Fruit fly (Drosophila melanogaster): Measurements from ENCODE around the gene CG32277.
A peak's percentile ranks its signal among the peaks of the same experiment; 100 is the strongest.

Gene CG32277

DNA sequence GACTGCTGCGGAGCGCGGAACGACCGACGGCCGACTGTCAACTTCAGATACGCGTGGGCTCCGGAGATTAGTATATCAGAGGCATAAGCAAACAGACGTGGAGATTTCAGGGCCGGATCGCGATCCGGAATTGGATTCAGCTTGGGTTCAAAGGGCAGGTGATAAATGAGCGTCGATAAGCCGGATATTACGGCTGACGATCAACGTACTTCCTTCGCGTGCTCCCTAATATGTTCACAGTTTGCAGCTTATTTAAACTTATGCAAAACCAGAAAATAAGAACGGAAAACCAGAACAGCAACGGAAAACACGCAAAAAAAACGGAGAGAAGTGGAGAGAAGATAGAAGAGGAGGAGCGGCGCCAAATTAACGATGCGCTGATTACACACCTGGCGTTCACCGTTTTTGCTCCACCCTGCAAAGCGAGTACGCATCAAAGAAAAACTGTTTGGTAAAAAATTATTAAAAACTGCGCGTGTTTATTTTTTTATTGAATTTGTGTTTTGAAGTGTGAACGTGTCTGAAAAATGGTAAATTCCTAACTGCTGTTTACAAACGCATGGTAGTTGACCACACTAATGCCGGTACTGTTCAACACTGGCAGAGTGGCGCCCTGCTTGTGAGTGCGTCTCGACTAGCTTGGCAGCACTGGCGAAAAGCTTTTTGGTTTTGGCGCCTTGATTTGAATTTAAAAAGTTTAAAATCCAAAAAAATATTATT is 33.9 kb upstream of the CG32277 start, which contains the start of gene CG17746 (continued):
- no peak for TF ChIP-seq Abd-B (GFP tag; optimal IDR thresholded peaks at IDR 0.05)
- TF ChIP-seq unc-4 (GFP tag; IDR thresholded peaks at IDR 0.05; ENCODE audit: partially characterized antibody) = peak; percentile 41; the same call in 1 of the 2 replicates
- no peak for TF ChIP-seq row (GFP tag; IDR thresholded peaks at IDR 0.05)
- TF ChIP-seq CG17612 (GFP tag; IDR thresholded peaks at IDR 0.05) = no peak
- no peak for TF ChIP-seq CG15073 (GFP tag; optimal IDR thresholded peaks at IDR 0.05)
- TF ChIP-seq Mrtf (GFP tag; IDR thresholded peaks at IDR 0.05) = no peak
- TF ChIP-seq gfzf (GFP tag; optimal IDR thresholded peaks at IDR 0.05) = peak; percentile 99
- peak; percentile 18 for TF ChIP-seq pum (GFP tag; optimal IDR thresholded peaks at IDR 0.05)
- TF ChIP-seq sens-2 (GFP tag; IDR thresholded peaks at IDR 0.05) = no peak
- no peak for TF ChIP-seq CG7357 (GFP tag; IDR thresholded peaks at IDR 0.05)
- peak; percentile 31; the same call in 1 of the 2 replicates for TF ChIP-seq Xrp1 (GFP tag; IDR thresholded peaks at IDR 0.05)

dm6 chr3L:3236319-3236718 is 31.1 kb upstream of the CG32277 start:
- TF ChIP-seq Mrtf (GFP tag; IDR thresholded peaks at IDR 0.05) (no peak), CG12155 (GFP tag; optimal IDR thresholded peaks at IDR 0.05) (no peak), sob (GFP tag; IDR thresholded peaks at IDR 0.05) (peak; percentile 25; the same call in 1 of the 2 replicates), CG10543 (GFP tag; optimal IDR thresholded peaks at IDR 0.05) (peak; percentile 8), grau (tag; optimal IDR thresholded peaks at IDR 0.05) (peak; percentile 4), Med (GFP tag) (peak; percentile 20), Gsc (GFP tag; IDR thresholded peaks at IDR 0.05) (no peak), sug (tag; optimal IDR thresholded peaks at IDR 0.05) (peak; percentile 91), CG34376 (GFP tag; optimal IDR thresholded peaks at IDR 0.05) (peak; percentile 6), CG10959 (GFP tag; IDR thresholded peaks at IDR 0.05) (no peak), BtbVII (GFP tag; optimal IDR thresholded peaks at IDR 0.05) (no peak), CG13296 (GFP tag; optimal IDR thresholded peaks at IDR 0.05) (peak; percentile 16), B-H2 (GFP tag; optimal IDR thresholded peaks at IDR 0.05) (peak; percentile 31), CG2199 (GFP tag; IDR thresholded peaks at IDR 0.05) (peak; percentile 64; the same call in 1 of the 3 replicates), Meics (GFP tag; optimal IDR thresholded peaks at IDR 0.05) (no peak), gem (tag; optimal IDR thresholded peaks at IDR 0.05) (no peak)

DNA sequence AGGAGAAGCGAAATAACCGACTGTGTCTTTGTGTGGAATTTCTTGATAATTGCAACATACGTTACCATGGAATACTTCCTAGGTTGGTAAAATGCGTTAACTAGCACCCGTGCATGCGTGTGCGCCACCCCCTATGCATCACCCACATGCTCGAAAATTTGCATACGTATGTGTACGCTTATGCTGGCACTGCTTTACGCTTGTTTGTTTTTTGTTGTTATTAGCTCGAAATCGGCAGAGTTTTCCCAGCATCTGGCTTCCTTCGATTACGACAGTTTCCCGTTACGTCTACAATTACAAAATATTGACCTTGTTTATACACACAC is 21.2 kb upstream of the CG32277 start:
- TF ChIP-seq Dp (GFP tag; optimal IDR thresholded peaks at IDR 0.05) = no peak
- peak; percentile 82 for TF ChIP-seq crol (GFP tag; IDR thresholded peaks at IDR 0.05)
- TF ChIP-seq CG4282 (GFP tag; optimal IDR thresholded peaks at IDR 0.05) = no peak
- no peak for TF ChIP-seq pb (GFP tag; optimal IDR thresholded peaks at IDR 0.05)
- TF ChIP-seq HmgD (GFP tag; optimal IDR thresholded peaks at IDR 0.05) = no peak
- TF ChIP-seq dmrt11E (tag; optimal IDR thresholded peaks at IDR 0.05) = no peak
- TF ChIP-seq CG12659 (GFP tag; optimal IDR thresholded peaks at IDR 0.05) = no peak
- TF ChIP-seq sug (tag; optimal IDR thresholded peaks at IDR 0.05) = peak; percentile 48
- no peak for TF ChIP-seq wek (GFP tag; optimal IDR thresholded peaks at IDR 0.05)
- peak; percentile 22 for TF ChIP-seq CG15479 (GFP tag; optimal IDR thresholded peaks at IDR 0.05)
- no peak for TF ChIP-seq CG42726 (GFP tag; IDR thresholded peaks at IDR 0.05; ENCODE audit: partially characterized antibody)
- TF ChIP-seq Ets65A (GFP tag) = no peak
- TF ChIP-seq exex (tag; optimal IDR thresholded peaks at IDR 0.05) = no peak
- no peak for TF ChIP-seq bigmax (GFP tag; optimal IDR thresholded peaks at IDR 0.05)
- peak; percentile 52 for TF ChIP-seq CG8478 (optimal IDR thresholded peaks at IDR 0.05)
- TF ChIP-seq Nf-YB (GFP tag; optimal IDR thresholded peaks at IDR 0.05) = no peak
- TF ChIP-seq twi (tag; optimal IDR thresholded peaks at IDR 0.05) = peak; percentile 46
- TF ChIP-seq chinmo (GFP tag; IDR thresholded peaks at IDR 0.05; ENCODE audit: partially characterized antibody) = 0 out of 4 replicates have a peak, but pooled peaks have one; percentile 84
- TF ChIP-seq gcm (GFP tag; optimal IDR thresholded peaks at IDR 0.05) = peak; percentile 74
- TF ChIP-seq CG34422 (GFP tag; IDR thresholded peaks at IDR 0.05) = peak; percentile 4; the same call in 1 of the 3 replicates
- TF ChIP-seq cg (GFP tag; optimal IDR thresholded peaks at IDR 0.05) = peak; percentile 92
- peak in 1 of 2 experiments; percentile 41 for TF ChIP-seq Pdp1 (GFP tag; optimal IDR thresholded peaks at IDR 0.05)

All from whole organism, embryonic.